Fruit fly (Drosophila melanogaster): ENCODE data around the gene Or33b.

The Or33b gene

dm6 chr2L:11948479-11948878 is 12.5 kb downstream of the Or33b start:
- TF ChIP-seq EcR (GFP tag; optimal IDR thresholded peaks at IDR 0.05) (no peak), psq (optimal IDR thresholded peaks at IDR 0.05) (no peak), usp (GFP tag; optimal IDR thresholded peaks at IDR 0.05) (no peak), Dll (optimal IDR thresholded peaks at IDR 0.05) (no peak), CG8478 (optimal IDR thresholded peaks at IDR 0.05) (no peak), pan (optimal IDR thresholded peaks at IDR 0.05) (no peak)

dm6 chr2L:11949917-11950316 is 13.9 kb downstream of the Or33b start:
- TF ChIP-seq Dll (optimal IDR thresholded peaks at IDR 0.05) (no peak), usp (GFP tag; optimal IDR thresholded peaks at IDR 0.05) (no peak), psq (optimal IDR thresholded peaks at IDR 0.05) (no peak), pan (optimal IDR thresholded peaks at IDR 0.05) (no peak), EcR (GFP tag; optimal IDR thresholded peaks at IDR 0.05) (no peak), CG8478 (optimal IDR thresholded peaks at IDR 0.05) (no peak)

- no peak for TF ChIP-seq usp (GFP tag; optimal IDR thresholded peaks at IDR 0.05)
- TF ChIP-seq psq (optimal IDR thresholded peaks at IDR 0.05) = no peak
- no peak for TF ChIP-seq Dll (optimal IDR thresholded peaks at IDR 0.05)
- TF ChIP-seq pan (optimal IDR thresholded peaks at IDR 0.05) = no peak
- TF ChIP-seq CG8478 (optimal IDR thresholded peaks at IDR 0.05) = no peak
- TF ChIP-seq EcR (GFP tag; optimal IDR thresholded peaks at IDR 0.05) = no peak
These were observed 19.9 kb downstream of the Or33b start for dm6 chr2L:11955839-11956238.

- no peak for TF ChIP-seq pan (optimal IDR thresholded peaks at IDR 0.05)
- TF ChIP-seq CG8478 (optimal IDR thresholded peaks at IDR 0.05) = no peak
- TF ChIP-seq EcR (GFP tag; optimal IDR thresholded peaks at IDR 0.05) = no peak
- no peak for TF ChIP-seq psq (optimal IDR thresholded peaks at IDR 0.05)
- TF ChIP-seq usp (GFP tag; optimal IDR thresholded peaks at IDR 0.05) = no peak
- TF ChIP-seq Dll (optimal IDR thresholded peaks at IDR 0.05) = no peak
These were observed 22.7 kb downstream of the Or33b start for dm6 chr2L:11958729-11959128.

dm6 chr2L:11960909-11961308 is 24.9 kb downstream of the Or33b start:
- TF ChIP-seq Dll (optimal IDR thresholded peaks at IDR 0.05) (no peak), CG8478 (optimal IDR thresholded peaks at IDR 0.05) (no peak), pan (optimal IDR thresholded peaks at IDR 0.05) (no peak), EcR (GFP tag; optimal IDR thresholded peaks at IDR 0.05) (no peak), psq (optimal IDR thresholded peaks at IDR 0.05) (no peak), usp (GFP tag; optimal IDR thresholded peaks at IDR 0.05) (no peak)

- no peak for TF ChIP-seq EcR (GFP tag; optimal IDR thresholded peaks at IDR 0.05)
These were observed 27.7 kb downstream of the Or33b start for dm6 chr2L:11963422-11964322.

dm6 chr2L:11965610-11966594 is 29.9 kb downstream of the Or33b start:
- TF ChIP-seq Dll (optimal IDR thresholded peaks at IDR 0.05) (no peak), psq (optimal IDR thresholded peaks at IDR 0.05) (no peak), CG8478 (optimal IDR thresholded peaks at IDR 0.05) (no peak), EcR (GFP tag; optimal IDR thresholded peaks at IDR 0.05) (no peak), pan (optimal IDR thresholded peaks at IDR 0.05) (no peak), usp (GFP tag; optimal IDR thresholded peaks at IDR 0.05) (no peak)

- peak; percentile 26 for TF ChIP-seq CG8478 (optimal IDR thresholded peaks at IDR 0.05)
- TF ChIP-seq usp (GFP tag; optimal IDR thresholded peaks at IDR 0.05) = no peak
These were observed 32.7 kb downstream of the Or33b start for dm6 chr2L:11968581-11969272.

dm6 chr2L:11969424-11969823 is 33.4 kb downstream of the Or33b start:
- no peak for TF ChIP-seq usp (GFP tag; optimal IDR thresholded peaks at IDR 0.05)
- TF ChIP-seq pan (optimal IDR thresholded peaks at IDR 0.05) = no peak
- TF ChIP-seq psq (optimal IDR thresholded peaks at IDR 0.05) = no peak
- TF ChIP-seq CG8478 (optimal IDR thresholded peaks at IDR 0.05) = no peak
- TF ChIP-seq EcR (GFP tag; optimal IDR thresholded peaks at IDR 0.05) = no peak
- no peak for TF ChIP-seq Dll (optimal IDR thresholded peaks at IDR 0.05)

- TF ChIP-seq usp (GFP tag; optimal IDR thresholded peaks at IDR 0.05) (no peak), CG8478 (optimal IDR thresholded peaks at IDR 0.05) (no peak), psq (optimal IDR thresholded peaks at IDR 0.05) (no peak)
These were observed 34.4 kb downstream of the Or33b start for dm6 chr2L:11970343-11970742.

dm6 chr2L:11970853-11971397 is 34.9 kb downstream of the Or33b start:
- no peak for TF ChIP-seq usp (GFP tag; optimal IDR thresholded peaks at IDR 0.05)
- peak; percentile 75 for TF ChIP-seq Dll (optimal IDR thresholded peaks at IDR 0.05)
- TF ChIP-seq CG8478 (optimal IDR thresholded peaks at IDR 0.05) = peak; percentile 84
